Fruit fly (Drosophila melanogaster) Kc167 (cell line): ENCODE data around the gene CG31698.

Experiments used
- Myc ChIP-seq: fragments of >200 bp; optimal IDR thresholded peaks from 2 replicates; lab custom pipeline; 2017; ENCODE audit warnings: missing external identifiers
- Sin3A ChIP-seq: fragments of >200 bp; optimal IDR thresholded peaks from 2 replicates; lab custom pipeline; 2018; ENCODE audit warnings: missing external identifiers
- h ChIP-seq: fragments of >200 bp; optimal IDR thresholded peaks from 3 replicates; lab custom pipeline; 2018; ENCODE audit warnings: missing external identifiers
- insv ChIP-seq: fragments of >200 bp; optimal IDR thresholded peaks from 3 replicates; lab custom pipeline; 2018; ENCODE audit warnings: missing external identifiers
- psq ChIP-seq: fragments of >200 bp; optimal IDR thresholded peaks from 2 replicates; lab custom pipeline; 2017; ENCODE audit warnings: missing external identifiers
- ttk ChIP-seq: sonication (Bioruptor generic); optimal IDR thresholded peaks from 2 replicates; lab custom pipeline; 2017; ENCODE audit warnings: missing external identifiers

The CG31698 gene

dm6 chr2L:3173740-3174139 is at the start of gene CG31698, which contains the start of gene CG15404:
TSS of gene CG31698 (minus strand) at chr2L:3173840.
TSS of gene CG15404 (plus strand) at chr2L:3173972.
- no peak for TF ChIP-seq ttk (lab: Kevin White, UChicago)
- no peak for TF ChIP-seq insv (lab: Kevin White, UChicago)
- TF ChIP-seq psq (lab: Kevin White, UChicago), result no peak
- TF ChIP-seq Sin3A (lab: Kevin White, UChicago), result no peak
- TF ChIP-seq Myc, result no peak
- TF ChIP-seq h (lab: Kevin White, UChicago), result no peak

- TF ChIP-seq ttk (lab: Kevin White, UChicago) (no peak), Myc (no peak), Sin3A (lab: Kevin White, UChicago) (no peak), insv (lab: Kevin White, UChicago) (no peak), h (lab: Kevin White, UChicago) (no peak), psq (lab: Kevin White, UChicago) (no peak)
These were observed 26.8 kb upstream of the CG31698 start, which contains the start of gene CG34393 for dm6 chr2L:3200396-3200795. TSS of gene CG34393 (minus strand) at chr2L:3200496.

dm6 chr2L:3199556-3199955 is 25.9 kb upstream of the CG31698 start:
- no peak for TF ChIP-seq Sin3A (lab: Kevin White, UChicago)

dm6 chr2L:3188875-3189274 is 15.2 kb upstream of the CG31698 start:
- TF ChIP-seq psq (lab: Kevin White, UChicago) (no peak), ttk (lab: Kevin White, UChicago) (no peak), Sin3A (lab: Kevin White, UChicago) (no peak), insv (lab: Kevin White, UChicago) (no peak), h (lab: Kevin White, UChicago) (no peak), Myc (no peak)

dm6 chr2L:3183205-3183604 is 9.6 kb upstream of the CG31698 start:
- no peak for TF ChIP-seq h (lab: Kevin White, UChicago)
- no peak for TF ChIP-seq psq (lab: Kevin White, UChicago)
- TF ChIP-seq Sin3A (lab: Kevin White, UChicago), result no peak
- no peak for TF ChIP-seq insv (lab: Kevin White, UChicago)
- TF ChIP-seq Myc, result no peak
- no peak for TF ChIP-seq ttk (lab: Kevin White, UChicago)

- TF ChIP-seq psq (lab: Kevin White, UChicago), result no peak
- no peak for TF ChIP-seq Sin3A (lab: Kevin White, UChicago)
- no peak for TF ChIP-seq h (lab: Kevin White, UChicago)
- no peak for TF ChIP-seq insv (lab: Kevin White, UChicago)
- no peak for TF ChIP-seq ttk (lab: Kevin White, UChicago)
- no peak for TF ChIP-seq Myc
These were observed 6.0 kb upstream of the CG31698 start for dm6 chr2L:3179654-3180053.

dm6 chr2L:3172745-3173271 is 832 bp downstream of the CG31698 start:
- TF ChIP-seq Myc, result no peak
- no peak for TF ChIP-seq ttk (lab: Kevin White, UChicago)
- TF ChIP-seq insv (lab: Kevin White, UChicago), result no peak
- TF ChIP-seq h (lab: Kevin White, UChicago), result no peak
- no peak for TF ChIP-seq psq (lab: Kevin White, UChicago)
- TF ChIP-seq Sin3A (lab: Kevin White, UChicago), result no peak

dm6 chr2L:3170949-3171579 is 2.6 kb downstream of the CG31698 start, which contains the start of gene CG44002:
TSS of gene CG44002 (minus strand) at chr2L:3171092.
- TF ChIP-seq Myc (no peak), psq (lab: Kevin White, UChicago) (no peak), ttk (lab: Kevin White, UChicago) (no peak), Sin3A (lab: Kevin White, UChicago) (no peak), insv (lab: Kevin White, UChicago) (no peak), h (lab: Kevin White, UChicago) (no peak)

dm6 chr2L:3166710-3167109 is 6.9 kb downstream of the CG31698 start:
- TF ChIP-seq Myc (no peak), ttk (lab: Kevin White, UChicago) (no peak), Sin3A (lab: Kevin White, UChicago) (no peak), psq (lab: Kevin White, UChicago) (no peak), insv (lab: Kevin White, UChicago) (no peak), h (lab: Kevin White, UChicago) (no peak)

- TF ChIP-seq Myc (no peak), h (lab: Kevin White, UChicago) (no peak), Sin3A (lab: Kevin White, UChicago) (no peak)
These were observed 8.5 kb downstream of the CG31698 start for dm6 chr2L:3165022-3165647.

dm6 chr2L:3164257-3165021 is 9.2 kb downstream of the CG31698 start:
- TF ChIP-seq h (lab: Kevin White, UChicago) (no peak), ttk (lab: Kevin White, UChicago) (no peak), psq (lab: Kevin White, UChicago) (no peak), Sin3A (lab: Kevin White, UChicago) (no peak), Myc (no peak), insv (lab: Kevin White, UChicago) (no peak)
